Fruit fly (Drosophila melanogaster) whole organism, embryonic: Measurements from ENCODE around the gene GstD8.

Source experiments
- BtbVII ChIP-seq: fragments of 200-800 bp; sonication (Bioruptor generic); optimal IDR thresholded peaks from 3 replicates; lab custom pipeline; 2017; ENCODE audit warnings: missing biosample characterization, mild to moderate bottlenecking, missing genetic modification characterization
- CG10267 ChIP-seq: fragments of 200-800 bp; sonication (Bioruptor generic); optimal IDR thresholded peaks from 2 replicates; lab custom pipeline; 2018; ENCODE audit warnings: missing biosample characterization, mild to moderate bottlenecking, missing genetic modification characterization, moderate library complexity
- CG12155 ChIP-seq: fragments of 200-800 bp; sonication (Bioruptor generic); optimal IDR thresholded peaks from 3 replicates; lab custom pipeline; 2016; ENCODE audit warnings: missing biosample characterization, missing genetic modification characterization
- CG1602 ChIP-seq: fragments of 200-800 bp; sonication (Bioruptor generic); optimal IDR thresholded peaks from 3 replicates; lab custom pipeline; 2016; ENCODE audit warnings: missing biosample characterization, missing genetic modification characterization
- CG17829 ChIP-seq: fragments of 200-800 bp; optimal IDR thresholded peaks from 2 replicates; lab custom pipeline; 2019; ENCODE audit warnings: missing biosample characterization, mild to moderate bottlenecking, missing genetic modification characterization, moderate library complexity
- CG2678 ChIP-seq: fragments of 200-800 bp; sonication (Bioruptor generic); optimal IDR thresholded peaks from 3 replicates; lab custom pipeline; 2019; ENCODE audit warnings: missing biosample characterization, mild to moderate bottlenecking, missing genetic modification characterization, moderate library complexity
- CG2712 ChIP-seq: fragments of 200-800 bp; optimal IDR thresholded peaks from 3 replicates; lab custom pipeline; 2019; ENCODE audit warnings: missing biosample characterization, mild to moderate bottlenecking, missing genetic modification characterization, moderate library complexity
- CG31388 ChIP-seq: fragments of 200-800 bp; sonication (Bioruptor generic); optimal IDR thresholded peaks from 2 replicates; lab custom pipeline; 2016; ENCODE audit warnings: missing biosample characterization, missing genetic modification characterization
- CG31441 ChIP-seq: fragments of 200-800 bp; sonication (Bioruptor generic); IDR thresholded peaks from 2 replicates; pipeline ENCODE4 v1.3.6; 2022; ENCODE audit warnings: missing biosample characterization, missing genetic modification characterization
- CG33213 ChIP-seq: fragments of 200-800 bp; sonication (Bioruptor generic); optimal IDR thresholded peaks from 3 replicates; lab custom pipeline; 2016; ENCODE audit warnings: missing biosample characterization, missing genetic modification characterization
- CG34376 ChIP-seq: fragments of 200-800 bp; sonication (Bioruptor generic); optimal IDR thresholded peaks from 2 replicates; lab custom pipeline; 2018; ENCODE audit warnings: missing biosample characterization, mild to moderate bottlenecking, missing genetic modification characterization
- CG4328 ChIP-seq: fragments of 200-800 bp; sonication (Bioruptor generic); optimal IDR thresholded peaks from 3 replicates; lab custom pipeline; 2017; ENCODE audit warnings: missing biosample characterization, missing genetic modification reagents, missing genetic modification characterization
- CG9727 ChIP-seq: fragments of 200-800 bp; sonication (Bioruptor generic); optimal IDR thresholded peaks from 3 replicates; lab custom pipeline; 2017; ENCODE audit warnings: missing biosample characterization, mild to moderate bottlenecking, missing genetic modification characterization
- D19A ChIP-seq: fragments of 200-800 bp; optimal IDR thresholded peaks from 3 replicates; lab custom pipeline; 2019; ENCODE audit warnings: missing biosample characterization, mild to moderate bottlenecking, missing genetic modification characterization, moderate library complexity
- Dll ChIP-seq: fragments of 200-800 bp; sonication (Bioruptor generic); IDR thresholded peaks from 4 replicates; pipeline ENCODE4 v1.3.6; 2022; ENCODE audit warnings: missing biosample characterization, missing genetic modification characterization; ENCODE audit not compliant: partially characterized antibody
- HLH4C ChIP-seq: fragments of 200-800 bp; sonication (Bioruptor generic); IDR thresholded peaks from 3 replicates; pipeline ENCODE4 v1.3.6; 2022; ENCODE audit warnings: missing biosample characterization, missing genetic modification characterization; ENCODE audit not compliant: partially characterized antibody
- Hey ChIP-seq: fragments of 200-800 bp; sonication (Bioruptor generic); optimal IDR thresholded peaks from 3 replicates; lab custom pipeline; 2018; ENCODE audit warnings: missing biosample characterization, mild to moderate bottlenecking, missing genetic modification characterization
- MBD-R2 ChIP-seq: fragments of 200-800 bp; sonication (Bioruptor generic); IDR thresholded peaks from 2 replicates; pipeline ENCODE4 v1.3.6; 2022; ENCODE audit warnings: missing biosample characterization, missing genetic modification characterization
- MTF-1 ChIP-seq: fragments of 200-800 bp; sonication (Bioruptor generic); optimal IDR thresholded peaks from 2 replicates; lab custom pipeline; 2018; ENCODE audit warnings: missing biosample characterization, mild to moderate bottlenecking, missing genetic modification characterization, borderline replicate concordance
- Myb ChIP-seq: fragments of 200-800 bp; sonication (Bioruptor generic); optimal IDR thresholded peaks from 2 replicates; lab custom pipeline; 2016; ENCODE audit warnings: missing biosample characterization, missing genetic modification characterization
- NC2α ChIP-seq: fragments of 200-800 bp; sonication (Bioruptor generic); optimal IDR thresholded peaks from 2 replicates; lab custom pipeline; 2016; ENCODE audit warnings: missing biosample characterization, missing genetic modification characterization
- Nf-YA ChIP-seq: fragments of 200-800 bp; sonication (Bioruptor generic); IDR thresholded peaks from 2 replicates; pipeline ENCODE4 v1.3.6; 2022; ENCODE audit warnings: missing biosample characterization, missing genetic modification characterization
- Vsx1 ChIP-seq: fragments of 200-800 bp; sonication (Bioruptor generic); optimal IDR thresholded peaks from 2 replicates; lab custom pipeline; 2017; ENCODE audit warnings: missing biosample characterization, mild to moderate bottlenecking, missing genetic modification characterization, missing genetic modification reagents
- bbx ChIP-seq: fragments of 200-800 bp; sonication (Bioruptor generic); IDR thresholded peaks from 2 replicates; pipeline ENCODE4 v1.3.6; 2022; ENCODE audit warnings: missing biosample characterization, missing genetic modification characterization; ENCODE audit not compliant: partially characterized antibody
- chinmo ChIP-seq: fragments of 200-800 bp; sonication (Bioruptor generic); IDR thresholded peaks from 4 replicates; pipeline ENCODE4 v1.3.6; 2022; ENCODE audit warnings: missing biosample characterization, missing genetic modification characterization; ENCODE audit not compliant: partially characterized antibody
- dysf ChIP-seq: fragments of 200-800 bp; sonication (Bioruptor generic); IDR thresholded peaks from 3 replicates; pipeline ENCODE4 v1.3.6; 2022; ENCODE audit warnings: missing biosample characterization, missing genetic modification characterization
- exex ChIP-seq: fragments of 200-800 bp; sonication (Bioruptor generic); optimal IDR thresholded peaks from 4 replicates; lab custom pipeline; 2018; ENCODE audit warnings: missing biosample characterization, mild to moderate bottlenecking, missing genetic modification characterization, moderate library complexity
- eyg ChIP-seq: fragments of 200-800 bp; sonication (Bioruptor generic); optimal IDR thresholded peaks from 3 replicates; lab custom pipeline; 2016; ENCODE audit warnings: missing biosample characterization, missing genetic modification characterization
- fd3F ChIP-seq: fragments of 200-800 bp; sonication (Bioruptor generic); optimal IDR thresholded peaks from 2 replicates; lab custom pipeline; 2018; ENCODE audit warnings: missing biosample characterization, mild to moderate bottlenecking, missing genetic modification characterization, moderate library complexity
- gem ChIP-seq: fragments of 200-800 bp; sonication (Bioruptor generic); optimal IDR thresholded peaks from 2 replicates; lab custom pipeline; 2019; ENCODE audit warnings: missing biosample characterization, mild to moderate bottlenecking, missing genetic modification characterization, moderate library complexity
- gro ChIP-seq: fragments of 200-800 bp; sonication (Bioruptor generic); optimal IDR thresholded peaks from 2 replicates; lab custom pipeline; 2016; ENCODE audit warnings: missing biosample characterization, missing genetic modification characterization
- gsb-n ChIP-seq: fragments of 200-800 bp; sonication (Bioruptor generic); optimal IDR thresholded peaks from 3 replicates; lab custom pipeline; 2018; ENCODE audit warnings: missing biosample characterization, mild to moderate bottlenecking, missing genetic modification characterization
- gt ChIP-seq: fragments of 200-800 bp; sonication (Bioruptor generic); IDR thresholded peaks from 2 replicates; pipeline ENCODE4 v1.3.6; 2022; ENCODE audit warnings: missing biosample characterization, missing genetic modification characterization
- kah ChIP-seq: fragments of 200-800 bp; sonication (Bioruptor generic); optimal IDR thresholded peaks from 2 replicates; lab custom pipeline; 2018; ENCODE audit warnings: missing biosample characterization, mild to moderate bottlenecking, missing genetic modification characterization
- klu ChIP-seq: fragments of 200-800 bp; sonication (Bioruptor generic); IDR thresholded peaks from 2 replicates; pipeline ENCODE4 v1.3.6; 2022; ENCODE audit warnings: missing biosample characterization, missing genetic modification characterization
- lola ChIP-seq, 3 experiments: fragments of >200 bp in 2 of 3; fragments of 200-800 bp in 1 of 3; sonication (Bioruptor generic) in 1 of 3; optimal IDR thresholded peaks; 2 replicates each; lab custom pipeline; 2017 to 2019; ENCODE audit warnings: missing biosample characterization in 3 of 3, missing genetic modification characterization in 3 of 3, mild to moderate bottlenecking in 1 of 3, moderate library complexity in 1 of 3
- mirr ChIP-seq: fragments of 200-800 bp; sonication (Bioruptor generic); optimal IDR thresholded peaks from 3 replicates; lab custom pipeline; 2018; ENCODE audit warnings: missing biosample characterization, mild to moderate bottlenecking, missing genetic modification characterization
- mld ChIP-seq: fragments of 200-800 bp; sonication (Bioruptor generic); IDR thresholded peaks from 3 replicates; pipeline ENCODE4 v1.3.6; 2022; ENCODE audit warnings: missing biosample characterization, missing genetic modification characterization; ENCODE audit not compliant: partially characterized antibody
- onecut ChIP-seq: fragments of 200-800 bp; sonication (Bioruptor generic); IDR thresholded peaks from 2 replicates; pipeline ENCODE4 v1.3.6; 2022; ENCODE audit warnings: missing biosample characterization, missing genetic modification characterization
- pho ChIP-seq: fragments of 200-800 bp; sonication (Bioruptor generic); optimal IDR thresholded peaks from 2 replicates; lab custom pipeline; 2016; ENCODE audit warnings: missing biosample characterization, missing genetic modification characterization
- salm ChIP-seq: fragments of 200-800 bp; sonication (Bioruptor generic); optimal IDR thresholded peaks from 2 replicates; lab custom pipeline; 2018; ENCODE audit warnings: missing biosample characterization, mild to moderate bottlenecking, missing genetic modification characterization
- sens ChIP-seq: fragments of 200-800 bp; sonication (Bioruptor generic); peaks from one replicate; lab custom pipeline; 2016; ENCODE audit warnings: missing biosample characterization, missing genetic modification characterization
- trem ChIP-seq: fragments of 200-800 bp; optimal IDR thresholded peaks from 3 replicates; lab custom pipeline; 2019; ENCODE audit warnings: missing biosample characterization, mild to moderate bottlenecking, missing genetic modification characterization, moderate library complexity

GstD8 gene

dm6 chr3R:12405134-12405533 is 25.3 kb downstream of the GstD8 start:
- TF ChIP-seq CG2678 (tag; lab: Kevin White, UChicago), result no peak
- TF ChIP-seq exex (tag; lab: Kevin White, UChicago), result peak; percentile 92
- TF ChIP-seq Vsx1 (GFP tag; lab: Kevin White, UChicago), result peak; percentile 48
- TF ChIP-seq CG34376 (GFP tag; lab: Kevin White, UChicago), result peak; percentile 54
- peak; percentile 2 for TF ChIP-seq salm (tag; lab: Kevin White, UChicago)
- peak; percentile 3 for TF ChIP-seq D19A (tag; lab: Kevin White, UChicago)
- TF ChIP-seq gt (GFP tag; lab: Robert Waterston, UW), result no peak
- no peak for TF ChIP-seq CG12155 (GFP tag; lab: Kevin White, UChicago)
- TF ChIP-seq mirr (GFP tag; lab: Kevin White, UChicago), result peak; percentile 91
- TF ChIP-seq Myb (GFP tag; lab: Kevin White, UChicago), result no peak
- TF ChIP-seq sens (GFP tag; lab: Kevin White, UChicago), result peak; percentile 49

dm6 chr3R:12405928-12406234 is 26.1 kb downstream of the GstD8 start, which contains the start of gene Cyp9f2:
TSS of gene Cyp9f2 (minus strand) at chr3R:12406028.
- TF ChIP-seq CG33213 (GFP tag; lab: Kevin White, UChicago) (no peak), bbx (GFP tag; lab: Robert Waterston, UW) (0 out of 2 replicates have a peak, but pooled peaks have one; percentile 8), CG17829 (tag; lab: Kevin White, UChicago) (no peak), HLH4C (GFP tag; lab: Robert Waterston, UW) (no peak), BtbVII (no peak)
- TF ChIP-seq, all 482 proteins: peak for 1

- TF ChIP-seq CG1602 (GFP tag; lab: Kevin White, UChicago) (no peak), bbx (GFP tag; lab: Robert Waterston, UW) (0 out of 2 replicates have a peak, but pooled peaks have one; percentile 22), gem (peak; percentile 78), dysf (0 out of 3 replicates have a peak, but pooled peaks have one; percentile 22), CG4328 (no peak), Dll (GFP tag; lab: Robert Waterston, UW) (peak; percentile 25; the same call in 1 of the 4 replicates), mirr (GFP tag; lab: Kevin White, UChicago) (peak; percentile 54), MTF-1 (no peak), mld (GFP tag; lab: Robert Waterston, UW) (no peak), fd3F (peak; percentile 3), klu (no peak), CG2712 (tag; lab: Kevin White, UChicago) (peak; percentile 64), Nf-YA (GFP tag; lab: Robert Waterston, UW) (no peak), CG31388 (GFP tag; lab: Kevin White, UChicago) (no peak), onecut (GFP tag; lab: Robert Waterston, UW) (peak; percentile 23; the same call in 1 of the 2 replicates), CG9727 (GFP tag; lab: Kevin White, UChicago) (peak; percentile 59), CG10267 (tag; lab: Kevin White, UChicago) (peak; percentile 64), pho (GFP tag; lab: Kevin White, UChicago) (peak; percentile 18), gsb-n (peak; percentile 7), lola (GFP tag; optimal IDR thresholded peaks at IDR 0.05; lab: Kevin White, UChicago) (peak in 1 of 3 experiments; percentile 49), NC2α (GFP tag; lab: Kevin White, UChicago) (no peak), CG12155 (GFP tag; lab: Kevin White, UChicago) (peak; percentile 38), MBD-R2 (GFP tag; lab: Robert Waterston, UW) (peak; percentile 21; the same call in 1 of the 2 replicates), Hey (tag; lab: Kevin White, UChicago) (no peak), eyg (GFP tag; lab: Kevin White, UChicago) (no peak), kah (GFP tag; lab: Kevin White, UChicago) (peak; percentile 66), gro (GFP tag; lab: Kevin White, UChicago) (no peak), trem (peak; percentile 58), CG31441 (GFP tag; lab: Robert Waterston, UW) (peak; percentile 38; the same call in 1 of the 2 replicates), chinmo (GFP tag; lab: Robert Waterston, UW) (0 out of 4 replicates have a peak, but pooled peaks have one; percentile 25)
Observed at dm6 chr3R:12406235-12407196, 26.7 kb downstream of the GstD8 start, which contains the start of gene CG5167. TSS of gene CG5167 (plus strand) at chr3R:12406532.
